Worm (Caenorhabditis elegans): ENCODE measurements around the gene F28G4.2.

F28G4.2 gene

ce11 chrV:16282147-16282546 is at the start of gene F28G4.2:
F28G4.2 (minus strand) TSS chrV:16282321.
- TF ChIP-seq fkh-10 (GFP tag; optimal IDR thresholded peaks at IDR 0.05) (no peak), ceh-2 (tag; optimal IDR thresholded peaks at IDR 0.05) (no peak), ref-2 (tag; optimal IDR thresholded peaks at IDR 0.05) (no peak), rnt-1 (tag; optimal IDR thresholded peaks at IDR 0.05) (no peak), elt-4 (tag; optimal IDR thresholded peaks at IDR 0.05) (no peak), mec-3 (tag; optimal IDR thresholded peaks at IDR 0.05; ENCODE audit: borderline replicate concordance) (no peak), sox-2 (GFP tag; IDR thresholded peaks at IDR 0.05) (no peak), ceh-6 (GFP tag; optimal IDR thresholded peaks at IDR 0.05) (no peak), npax-4 (tag; optimal IDR thresholded peaks at IDR 0.05) (no peak), ets-4 (tag; optimal IDR thresholded peaks at IDR 0.05) (no peak), ceh-48 (tag; optimal IDR thresholded peaks at IDR 0.05) (no peak), fkh-6 (tag; optimal IDR thresholded peaks at IDR 0.05) (no peak), zip-5 (tag; optimal IDR thresholded peaks at IDR 0.05) (no peak), ahr-1 (tag; optimal IDR thresholded peaks at IDR 0.05) (no peak)

DNA sequence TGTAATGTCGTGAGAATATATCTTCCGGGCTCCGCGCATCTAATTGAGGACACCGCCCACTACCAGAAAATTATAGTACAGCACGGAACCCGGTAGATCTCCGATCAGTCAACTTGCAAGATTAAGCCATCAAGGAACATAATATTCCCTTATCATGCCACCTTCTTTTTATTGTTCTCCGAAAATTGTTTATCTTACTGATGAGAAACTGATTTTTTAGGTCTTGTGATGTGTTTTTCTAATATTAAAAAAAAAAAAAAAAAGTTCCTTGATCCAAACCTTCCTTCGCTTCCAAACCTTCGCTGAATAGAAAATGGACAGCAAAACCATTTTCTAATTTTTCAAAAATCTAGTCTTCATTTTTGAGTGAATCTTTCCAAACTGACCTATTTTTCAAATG is 46.7 kb upstream of the F28G4.2 start, which contains the start of gene F57G8.7:
F57G8.7 (plus strand) TSS at position 301 of the 400 bp plus-strand sequence.
- no peak for TF ChIP-seq lim-6 (tag; optimal IDR thresholded peaks at IDR 0.05)
- TF ChIP-seq tbx-7 (tag; optimal IDR thresholded peaks at IDR 0.05) = no peak
- TF ChIP-seq tbx-2 (tag; optimal IDR thresholded peaks at IDR 0.05) = no peak
- TF ChIP-seq hlh-6 (tag; optimal IDR thresholded peaks at IDR 0.05) = no peak
- TF ChIP-seq pat-9 (tag; optimal IDR thresholded peaks at IDR 0.05) = no peak
- TF ChIP-seq hlh-15 (tag; optimal IDR thresholded peaks at IDR 0.05) = no peak
- no peak for TF ChIP-seq hlh-13 (GFP tag; optimal IDR thresholded peaks at IDR 0.05)
- no peak for TF ChIP-seq mec-3 (tag; optimal IDR thresholded peaks at IDR 0.05; ENCODE audit: borderline replicate concordance)
- no peak for TF ChIP-seq hlh-30 (tag; optimal IDR thresholded peaks at IDR 0.05; ENCODE audit: insufficient read depth)
- TF ChIP-seq elt-2 (tag; optimal IDR thresholded peaks at IDR 0.05) = no peak
- no peak for TF ChIP-seq npax-4 (tag; optimal IDR thresholded peaks at IDR 0.05)
- no peak for TF ChIP-seq ets-4 (tag; optimal IDR thresholded peaks at IDR 0.05)
- no peak for TF ChIP-seq ama-1 (optimal IDR thresholded peaks at IDR 0.05)
- TF ChIP-seq lin-11 (tag; optimal IDR thresholded peaks at IDR 0.05) = no peak
- no peak for TF ChIP-seq fkh-10 (GFP tag; optimal IDR thresholded peaks at IDR 0.05)
- TF ChIP-seq pha-4 (tag; optimal IDR thresholded peaks at IDR 0.05) = no peak
- TF ChIP-seq eyg-1 (tag; optimal IDR thresholded peaks at IDR 0.05) = no peak

DNA sequence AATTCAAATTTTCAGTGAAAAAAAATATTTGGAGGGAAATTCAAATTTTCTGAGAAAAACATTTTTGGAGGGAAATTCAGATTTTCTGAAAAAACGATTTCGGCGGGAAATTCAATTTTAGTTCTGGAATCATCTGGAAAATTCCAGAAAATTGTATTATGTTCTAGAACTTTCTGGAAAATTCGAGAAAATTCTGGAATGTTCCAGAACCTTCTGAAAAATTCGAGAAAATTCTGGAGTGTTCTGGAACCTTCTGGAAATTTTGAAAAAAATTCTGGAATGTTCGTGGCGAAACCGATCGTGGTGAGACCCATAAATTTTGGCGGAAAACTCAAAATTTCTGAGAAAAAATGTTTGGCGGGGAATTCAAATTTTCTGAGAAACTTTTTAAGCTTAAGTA is 40.0 kb upstream of the F28G4.2 start:
- TF ChIP-seq ceh-24 (tag; optimal IDR thresholded peaks at IDR 0.05) (no peak), ceh-9 (tag; optimal IDR thresholded peaks at IDR 0.05) (no peak), gmeb-2 (tag; optimal IDR thresholded peaks at IDR 0.05) (no peak), pax-1 (tag; optimal IDR thresholded peaks at IDR 0.05) (no peak), tbx-7 (tag; optimal IDR thresholded peaks at IDR 0.05) (no peak), ceh-18 (tag; optimal IDR thresholded peaks at IDR 0.05) (no peak), odd-2 (tag; optimal IDR thresholded peaks at IDR 0.05) (no peak), hlh-8 (tag; optimal IDR thresholded peaks at IDR 0.05) (no peak), sox-2 (GFP tag; IDR thresholded peaks at IDR 0.05) (no peak), sox-4 (tag; optimal IDR thresholded peaks at IDR 0.05) (no peak), ets-4 (tag; optimal IDR thresholded peaks at IDR 0.05) (no peak), eyg-1 (tag; optimal IDR thresholded peaks at IDR 0.05) (no peak), unc-86 (tag; optimal IDR thresholded peaks at IDR 0.05) (no peak), ceh-19 (GFP tag; optimal IDR thresholded peaks at IDR 0.05) (no peak)

DNA sequence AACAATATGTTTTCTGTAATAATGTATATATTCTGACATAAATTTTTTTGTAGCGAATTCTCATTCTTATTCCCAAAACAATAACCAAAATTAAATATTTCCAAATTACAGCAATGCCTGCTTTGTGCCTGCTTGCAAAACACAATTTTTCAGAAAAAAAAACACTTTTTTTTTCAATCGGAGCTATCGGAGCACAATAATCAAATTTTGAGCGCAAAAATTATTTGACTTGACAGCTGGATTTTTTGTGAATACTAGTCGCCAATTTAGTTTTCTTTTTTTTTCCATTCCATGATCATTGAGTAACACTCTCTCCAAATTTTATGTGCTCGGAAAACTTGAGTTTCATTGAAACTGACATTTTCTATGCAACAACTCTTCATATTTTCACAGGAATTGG is 35.1 kb upstream of the F28G4.2 start, which contains the start of gene srh-180:
srh-180 (plus strand) TSS at position 301 of the 400 bp plus-strand sequence.
- TF ChIP-seq ceh-30 (tag; optimal IDR thresholded peaks at IDR 0.05) (no peak), pha-4 (tag; optimal IDR thresholded peaks at IDR 0.05) (no peak), che-1 (tag; optimal IDR thresholded peaks at IDR 0.05) (no peak), tbx-7 (tag; optimal IDR thresholded peaks at IDR 0.05) (no peak), sox-2 (GFP tag; IDR thresholded peaks at IDR 0.05) (no peak)
